Worm (Caenorhabditis elegans): ENCODE measurements around the gene F11D5.1.

The F11D5.1 gene

DNA sequence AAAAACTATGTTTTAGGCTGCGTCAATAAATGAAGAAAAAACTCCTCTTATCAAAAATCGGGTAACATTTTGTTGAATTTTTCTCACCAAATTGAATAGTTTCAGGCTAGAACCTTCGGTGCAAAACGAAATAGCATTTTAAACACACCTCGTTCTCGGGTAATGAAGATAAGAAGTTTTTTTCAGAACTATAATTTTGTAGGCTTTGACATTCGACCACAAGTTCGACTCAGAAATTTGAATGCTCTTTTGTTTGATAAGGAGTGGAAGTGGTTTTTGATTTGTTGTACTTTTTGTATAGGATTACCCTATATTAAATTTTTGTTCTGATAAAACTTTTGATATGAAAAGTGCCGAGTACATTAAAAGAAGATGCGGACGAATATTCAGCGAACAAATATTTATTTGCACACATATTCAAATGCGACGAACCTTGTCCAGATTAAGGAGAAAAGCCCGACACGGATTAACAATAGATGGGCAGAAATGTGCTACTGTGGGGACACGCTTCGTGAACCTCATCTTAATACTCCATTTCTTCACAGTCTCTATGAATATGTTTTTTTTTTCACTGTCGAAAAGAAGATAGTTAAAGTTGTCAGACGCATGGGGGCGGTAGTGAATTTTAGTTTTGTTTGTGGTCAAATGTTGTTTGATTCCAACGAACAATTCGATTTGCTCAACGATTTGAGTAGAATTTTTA, 26.2 kb upstream of the F11D5.1 start:
- TF ChIP-seq pax-1 (tag; optimal IDR thresholded peaks at IDR 0.05) (peak; percentile 99), hlh-15 (tag; optimal IDR thresholded peaks at IDR 0.05) (no peak)

DNA sequence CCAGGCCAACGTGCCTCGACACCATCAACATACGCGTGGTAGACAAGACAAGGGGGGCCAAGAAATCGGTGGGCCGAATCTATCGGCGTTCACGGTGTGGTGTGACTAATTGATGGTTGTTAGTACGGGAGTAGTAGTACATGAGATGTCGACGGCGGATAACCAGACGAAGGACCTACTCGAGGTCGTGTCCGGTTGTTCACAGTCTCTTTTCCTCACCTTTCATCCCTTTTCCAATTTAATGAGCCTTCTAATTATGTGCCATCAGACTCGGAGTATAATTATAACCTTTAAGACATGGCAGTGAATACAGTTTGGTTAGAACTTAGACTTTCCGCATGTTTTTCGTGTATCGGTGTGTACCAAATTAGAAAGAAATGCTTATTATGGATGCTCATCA, 22.2 kb upstream of the F11D5.1 start:
- no peak for TF ChIP-seq elt-4 (tag; optimal IDR thresholded peaks at IDR 0.05)
- TF ChIP-seq nhr-11 (tag; optimal IDR thresholded peaks at IDR 0.05) = no peak
- TF ChIP-seq ets-4 (tag; optimal IDR thresholded peaks at IDR 0.05) = no peak
- no peak for TF ChIP-seq nhr-232 (tag; optimal IDR thresholded peaks at IDR 0.05)
- no peak for TF ChIP-seq ceh-9 (tag; optimal IDR thresholded peaks at IDR 0.05)

DNA sequence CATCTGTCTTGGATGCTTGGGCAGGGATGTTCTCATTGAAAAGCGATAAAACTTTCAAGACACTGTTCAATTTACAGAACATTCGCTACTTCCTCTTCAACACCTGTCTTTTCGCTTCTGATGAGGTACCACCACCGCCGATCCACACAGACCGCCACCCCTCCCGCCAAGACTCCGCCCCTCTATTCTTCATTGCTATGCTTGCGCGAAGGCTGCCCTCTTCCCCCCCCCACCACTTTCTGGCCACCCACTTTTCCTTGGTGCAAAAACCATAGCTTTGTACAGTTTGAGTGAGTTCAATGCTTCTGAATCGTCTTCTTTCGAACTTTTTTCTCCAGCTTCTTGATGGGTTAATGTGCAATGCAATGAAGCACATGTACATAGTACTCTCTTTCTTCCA, 19.0 kb upstream of the F11D5.1 start:
- no peak for TF ChIP-seq dve-1 (tag; optimal IDR thresholded peaks at IDR 0.05)
- no peak for TF ChIP-seq npax-4 (tag; optimal IDR thresholded peaks at IDR 0.05)
- no peak for TF ChIP-seq ceh-34 (tag; optimal IDR thresholded peaks at IDR 0.05)
- no peak for TF ChIP-seq hlh-6 (tag; optimal IDR thresholded peaks at IDR 0.05)
- TF ChIP-seq dmd-4 (tag; optimal IDR thresholded peaks at IDR 0.05; ENCODE audit: borderline replicate concordance) = no peak
- TF ChIP-seq pros-1 (tag; optimal IDR thresholded peaks at IDR 0.05) = no peak
- no peak for TF ChIP-seq pat-9 (tag; optimal IDR thresholded peaks at IDR 0.05)
- TF ChIP-seq ceh-48 (tag; optimal IDR thresholded peaks at IDR 0.05) = no peak
- TF ChIP-seq ceh-30 (tag; optimal IDR thresholded peaks at IDR 0.05) = no peak

DNA sequence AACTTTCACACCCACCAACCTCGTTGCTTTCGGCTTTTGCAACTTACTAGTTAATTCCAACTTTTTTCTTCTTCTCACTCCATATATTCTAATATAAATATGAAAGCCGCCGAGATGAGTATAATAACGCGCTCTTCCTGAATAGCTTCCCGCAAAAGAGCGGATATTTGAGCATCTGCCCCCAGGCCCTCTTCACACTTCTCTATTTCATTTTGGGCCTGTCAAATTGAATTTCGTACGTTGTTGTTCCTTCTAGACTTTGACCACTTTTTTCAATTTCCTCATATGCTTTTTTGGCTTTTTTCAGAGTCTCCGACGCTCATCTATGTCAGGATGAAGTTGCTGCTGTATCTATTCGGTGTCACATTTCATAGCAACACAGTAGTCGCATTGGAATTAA, 17.9 kb upstream of the F11D5.1 start, which contains the start of gene ddr-2:
ddr-2 (plus strand) TSS at position 301 of the 400 bp plus-strand sequence.
- TF ChIP-seq unc-42 (tag; optimal IDR thresholded peaks at IDR 0.05) = peak; percentile 43
- TF ChIP-seq ceh-2 (tag; optimal IDR thresholded peaks at IDR 0.05) = no peak
- TF ChIP-seq ceh-34 (tag; optimal IDR thresholded peaks at IDR 0.05) = peak; percentile 27
- TF ChIP-seq nfya-1 (tag; optimal IDR thresholded peaks at IDR 0.05) = no peak
- TF ChIP-seq ceh-22 (tag; optimal IDR thresholded peaks at IDR 0.05) = no peak
- TF ChIP-seq unc-55 (GFP tag; optimal IDR thresholded peaks at IDR 0.05) = no peak
- TF ChIP-seq ceh-18 (tag; optimal IDR thresholded peaks at IDR 0.05) = no peak
- TF ChIP-seq tbx-7 (tag; optimal IDR thresholded peaks at IDR 0.05) = no peak
- no peak for TF ChIP-seq T23F11.4 (GFP tag; optimal IDR thresholded peaks at IDR 0.05)
- no peak for TF ChIP-seq nhr-11 (tag; optimal IDR thresholded peaks at IDR 0.05)

DNA sequence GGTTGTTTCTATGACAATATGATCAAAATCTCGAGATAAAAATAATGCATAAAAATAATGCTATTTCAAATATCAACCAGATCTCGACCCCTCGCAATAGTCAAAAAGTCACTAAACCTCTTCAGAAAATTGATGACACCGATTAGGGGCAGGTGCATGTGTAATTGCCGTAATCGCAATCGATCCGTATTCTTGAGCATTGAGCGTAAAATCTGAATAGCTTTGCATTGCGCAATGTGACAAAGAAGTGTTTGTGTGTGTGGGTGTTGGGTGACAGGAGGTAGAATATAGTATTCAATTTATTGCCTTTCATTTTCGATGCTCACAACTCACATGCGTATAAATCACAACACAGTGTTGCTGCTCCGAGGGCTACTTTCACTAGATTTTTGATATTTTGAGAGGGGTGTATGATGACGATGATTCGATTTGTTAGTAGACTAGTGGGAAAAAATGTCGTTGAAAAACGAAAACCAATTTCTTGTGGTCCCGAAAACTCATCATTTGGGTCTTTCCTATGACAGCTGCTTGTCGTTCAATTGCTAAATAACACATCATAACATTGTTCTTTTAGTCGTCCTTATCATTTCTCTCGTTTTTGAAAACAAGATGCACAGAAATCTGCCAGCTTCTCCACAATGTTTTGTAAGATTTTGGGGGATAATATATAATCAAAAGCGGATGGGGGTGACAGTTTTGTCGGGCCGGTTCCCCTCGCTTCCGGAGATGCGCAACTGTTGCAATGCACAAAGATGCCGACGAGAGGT, 16.9 kb upstream of the F11D5.1 start:
- TF ChIP-seq hlh-6 (tag; optimal IDR thresholded peaks at IDR 0.05) (no peak), Y22D7AL.16 (tag; optimal IDR thresholded peaks at IDR 0.05) (no peak), ceh-30 (tag; optimal IDR thresholded peaks at IDR 0.05) (no peak), hlh-15 (tag; optimal IDR thresholded peaks at IDR 0.05) (no peak), ceh-19 (GFP tag; optimal IDR thresholded peaks at IDR 0.05) (no peak), ceh-2 (tag; optimal IDR thresholded peaks at IDR 0.05) (no peak), K02D7.2 (tag; optimal IDR thresholded peaks at IDR 0.05) (no peak), ceh-24 (tag; optimal IDR thresholded peaks at IDR 0.05) (no peak), ttx-3 (tag; optimal IDR thresholded peaks at IDR 0.05) (no peak), ceh-22 (tag; optimal IDR thresholded peaks at IDR 0.05) (no peak), lim-6 (tag; optimal IDR thresholded peaks at IDR 0.05) (no peak), pax-1 (tag; optimal IDR thresholded peaks at IDR 0.05) (no peak), tbx-2 (tag; optimal IDR thresholded peaks at IDR 0.05) (no peak), ceh-6 (GFP tag; optimal IDR thresholded peaks at IDR 0.05) (no peak), ceh-48 (tag; optimal IDR thresholded peaks at IDR 0.05) (no peak), fax-1 (tag; optimal IDR thresholded peaks at IDR 0.05) (no peak), ceh-34 (tag; optimal IDR thresholded peaks at IDR 0.05) (no peak), ahr-1 (tag; optimal IDR thresholded peaks at IDR 0.05) (no peak), ama-1 (optimal IDR thresholded peaks at IDR 0.05) (no peak)
